Fruit fly (Drosophila melanogaster): ENCODE data around the gene CG31495.

- TF ChIP-seq Myc (optimal IDR thresholded peaks at IDR 0.05) (no peak), Sin3A (optimal IDR thresholded peaks at IDR 0.05) (no peak), psq (optimal IDR thresholded peaks at IDR 0.05) (no peak), h (optimal IDR thresholded peaks at IDR 0.05) (no peak), ttk (optimal IDR thresholded peaks at IDR 0.05) (no peak)
Observed at dm6 chr3R:13831042-13831441, 8.7 kb downstream of the CG31495 start.
